Fruit fly (Drosophila melanogaster) whole organism, embryonic: ENCODE data around the gene osp.
"Not testable (repeated sequence)": the region's sequence is repeated elsewhere in the genome, so short reads cannot be mapped to it uniquely, and the experiment has no call there.

ENCODE experiments used
- Adf1 ChIP-seq: fragments of 200-800 bp; sonication (Bioruptor generic); IDR thresholded peaks from 2 replicates; pipeline ENCODE4 v1.3.6; 2022; ENCODE audit warnings: missing biosample characterization, missing genetic modification characterization
- B-H1 ChIP-seq: fragments of 200-800 bp; sonication (Bioruptor generic); IDR thresholded peaks from 3 replicates; pipeline ENCODE4 v1.3.6; 2022; ENCODE audit warnings: missing biosample characterization, missing genetic modification characterization
- CG10654 ChIP-seq: fragments of 200-800 bp; sonication (Bioruptor generic); optimal IDR thresholded peaks from 2 replicates; lab custom pipeline; 2016; ENCODE audit warnings: missing biosample characterization, missing genetic modification characterization
- CG11093 ChIP-seq: fragments of 200-800 bp; sonication (Bioruptor generic); IDR thresholded peaks from 3 replicates; pipeline ENCODE4 v1.3.6; 2022; ENCODE audit warnings: missing biosample characterization, missing genetic modification characterization
- CG11398 ChIP-seq: fragments of 200-800 bp; sonication (Bioruptor generic); optimal IDR thresholded peaks from 2 replicates; lab custom pipeline; 2016; ENCODE audit warnings: missing biosample characterization, missing genetic modification characterization
- CG12236 ChIP-seq: fragments of 200-800 bp; sonication (Bioruptor generic); optimal IDR thresholded peaks from 2 replicates; lab custom pipeline; 2016; ENCODE audit warnings: missing biosample characterization, missing genetic modification characterization
- CG12299 ChIP-seq: fragments of 200-800 bp; sonication (Bioruptor generic); optimal IDR thresholded peaks from 2 replicates; lab custom pipeline; 2018; ENCODE audit warnings: missing biosample characterization, mild to moderate bottlenecking, missing genetic modification characterization
- CG12659 ChIP-seq: fragments of 200-800 bp; sonication (Bioruptor generic); optimal IDR thresholded peaks from 3 replicates; lab custom pipeline; 2017; ENCODE audit warnings: mild to moderate bottlenecking, missing biosample characterization, missing genetic modification reagents, missing genetic modification characterization
- CG12769 ChIP-seq: fragments of 200-800 bp; sonication (Bioruptor generic); optimal IDR thresholded peaks from 2 replicates; lab custom pipeline; 2019; ENCODE audit warnings: missing biosample characterization, mild to moderate bottlenecking, missing genetic modification characterization, moderate library complexity
- CG14860 ChIP-seq: fragments of 200-800 bp; sonication (Bioruptor generic); IDR thresholded peaks from 3 replicates; pipeline ENCODE4 v1.3.6; 2022; ENCODE audit warnings: missing biosample characterization, missing genetic modification characterization; ENCODE audit not compliant: partially characterized antibody
- CG1647 ChIP-seq: fragments of 200-800 bp; sonication (Bioruptor generic); optimal IDR thresholded peaks from 3 replicates; lab custom pipeline; 2016; ENCODE audit warnings: missing biosample characterization, missing genetic modification characterization
- CG1792 ChIP-seq: fragments of 200-800 bp; sonication (Bioruptor generic); optimal IDR thresholded peaks from 2 replicates; lab custom pipeline; 2016; ENCODE audit warnings: missing biosample characterization, missing genetic modification characterization
- CG18262 ChIP-seq: fragments of 200-800 bp; optimal IDR thresholded peaks from 3 replicates; lab custom pipeline; 2019; ENCODE audit warnings: missing biosample characterization, mild to moderate bottlenecking, missing genetic modification characterization, moderate library complexity
- CG2120 ChIP-seq: fragments of 200-800 bp; sonication (Bioruptor generic); optimal IDR thresholded peaks from 3 replicates; lab custom pipeline; 2016; ENCODE audit warnings: missing biosample characterization, missing genetic modification characterization
- CG2678 ChIP-seq: fragments of 200-800 bp; sonication (Bioruptor generic); optimal IDR thresholded peaks from 3 replicates; lab custom pipeline; 2019; ENCODE audit warnings: missing biosample characterization, mild to moderate bottlenecking, missing genetic modification characterization, moderate library complexity
- CG31365 ChIP-seq: fragments of 200-800 bp; sonication (Bioruptor generic); optimal IDR thresholded peaks from 2 replicates; lab custom pipeline; 2018; ENCODE audit warnings: missing biosample characterization, mild to moderate bottlenecking, missing genetic modification characterization
- CG3838 ChIP-seq: fragments of 200-800 bp; sonication (Bioruptor generic); optimal IDR thresholded peaks from 3 replicates; lab custom pipeline; 2016; ENCODE audit warnings: missing biosample characterization, missing genetic modification characterization
- CG6175 ChIP-seq: fragments of 200-800 bp; sonication (Bioruptor generic); IDR thresholded peaks from 3 replicates; pipeline ENCODE4 v1.3.6; 2022; ENCODE audit warnings: missing biosample characterization, missing genetic modification characterization
- CG6272 ChIP-seq: fragments of 200-800 bp; sonication (Bioruptor generic); IDR thresholded peaks from 2 replicates; pipeline ENCODE4 v1.3.6; 2022; ENCODE audit warnings: missing biosample characterization, missing genetic modification characterization
- CG6765 ChIP-seq: fragments of 200-800 bp; sonication (Bioruptor generic); optimal IDR thresholded peaks from 3 replicates; lab custom pipeline; 2017; ENCODE audit warnings: missing biosample characterization, mild to moderate bottlenecking, missing genetic modification characterization
- CG7745 ChIP-seq: fragments of 200-800 bp; sonication (Bioruptor generic); optimal IDR thresholded peaks from 2 replicates; lab custom pipeline; 2018; ENCODE audit warnings: missing biosample characterization, mild to moderate bottlenecking, missing genetic modification characterization, moderate library complexity
- CG8290 ChIP-seq, 3 experiments: fragments of 200-800 bp; sonication (Bioruptor generic); optimal IDR thresholded peaks; 2 replicates each; lab custom pipeline; 2016 to 2019; ENCODE audit warnings: missing biosample characterization in 3 of 3, missing genetic modification characterization in 3 of 3, mild to moderate bottlenecking in 2 of 3, moderate library complexity in 1 of 3
- CG9215 ChIP-seq: fragments of 200-800 bp; sonication (Bioruptor generic); IDR thresholded peaks from 2 replicates; pipeline ENCODE4 v1.3.6; 2022; ENCODE audit warnings: missing biosample characterization, missing genetic modification characterization
- CG9437 ChIP-seq: fragments of 200-800 bp; sonication (Bioruptor generic); optimal IDR thresholded peaks from 2 replicates; lab custom pipeline; 2018; ENCODE audit warnings: missing biosample characterization, mild to moderate bottlenecking, missing genetic modification characterization
- CkIIα-i1 ChIP-seq: fragments of 200-800 bp; sonication (Bioruptor generic); IDR thresholded peaks from 2 replicates; pipeline ENCODE4 v1.3.6; 2022; ENCODE audit warnings: missing biosample characterization, missing genetic modification characterization
- E2f1 ChIP-seq: fragments of 200-800 bp; sonication (Bioruptor generic); IDR thresholded peaks from 2 replicates; pipeline ENCODE4 v1.3.6; 2022; ENCODE audit warnings: missing biosample characterization, missing genetic modification characterization
- Hmr ChIP-seq: fragments of 200-800 bp; sonication (Bioruptor generic); optimal IDR thresholded peaks from 3 replicates; lab custom pipeline; 2017; ENCODE audit warnings: mild to moderate bottlenecking, missing biosample characterization, missing genetic modification reagents, missing genetic modification characterization
- Hr39 ChIP-seq: fragments of >200 bp; optimal IDR thresholded peaks from 2 replicates; lab custom pipeline; 2017
- Lhr ChIP-seq: fragments of 200-800 bp; sonication (Bioruptor generic); optimal IDR thresholded peaks from 3 replicates; lab custom pipeline; 2017; ENCODE audit warnings: mild to moderate bottlenecking, missing biosample characterization, missing genetic modification reagents, missing genetic modification characterization
- Nf-YB ChIP-seq: fragments of 200-800 bp; sonication (Bioruptor generic); optimal IDR thresholded peaks from 3 replicates; lab custom pipeline; 2019; ENCODE audit warnings: missing biosample characterization, mild to moderate bottlenecking, missing genetic modification characterization, moderate library complexity
- Pdp1 ChIP-seq, 2 experiments: fragments of 200-800 bp; sonication (Bioruptor generic); optimal IDR thresholded peaks; 3 replicates each; lab custom pipeline; 2016; ENCODE audit warnings: missing biosample characterization in 2 of 2, missing genetic modification characterization in 2 of 2, mild to moderate bottlenecking in 1 of 2, moderate library complexity in 1 of 2
- Ptx1 ChIP-seq: fragments of 200-800 bp; sonication (Bioruptor generic); IDR thresholded peaks from 2 replicates; pipeline ENCODE4 v1.3.6; 2022; ENCODE audit warnings: missing biosample characterization, missing genetic modification characterization
- Spps ChIP-seq: fragments of 200-800 bp; sonication (Bioruptor generic); optimal IDR thresholded peaks from 2 replicates; lab custom pipeline; 2018; ENCODE audit warnings: missing biosample characterization, mild to moderate bottlenecking, missing genetic modification characterization
- Vsx1 ChIP-seq: fragments of 200-800 bp; sonication (Bioruptor generic); optimal IDR thresholded peaks from 2 replicates; lab custom pipeline; 2017; ENCODE audit warnings: missing biosample characterization, mild to moderate bottlenecking, missing genetic modification characterization, missing genetic modification reagents
- ash1 ChIP-seq: fragments of 200-800 bp; sonication (Bioruptor generic); optimal IDR thresholded peaks from 2 replicates; lab custom pipeline; 2018; ENCODE audit warnings: missing biosample characterization, mild to moderate bottlenecking, missing genetic modification characterization
- ato ChIP-seq: fragments of 200-800 bp; sonication (Bioruptor generic); IDR thresholded peaks from 2 replicates; pipeline ENCODE4 v1.3.6; 2022; ENCODE audit warnings: missing biosample characterization, missing genetic modification characterization; ENCODE audit not compliant: partially characterized antibody
- bsh ChIP-seq, 2 experiments: fragments of 200-800 bp; sonication (Bioruptor generic); optimal IDR thresholded peaks; 2 replicates each; lab custom pipeline; 2017 to 2018; ENCODE audit warnings: mild to moderate bottlenecking in 2 of 2, missing biosample characterization in 2 of 2, missing genetic modification characterization in 2 of 2, moderate library complexity in 1 of 2
- cg ChIP-seq: fragments of 200-800 bp; sonication (Bioruptor generic); optimal IDR thresholded peaks from 3 replicates; lab custom pipeline; 2019; ENCODE audit warnings: missing biosample characterization, mild to moderate bottlenecking, missing genetic modification characterization, moderate library complexity
- chinmo ChIP-seq: fragments of 200-800 bp; sonication (Bioruptor generic); IDR thresholded peaks from 4 replicates; pipeline ENCODE4 v1.3.6; 2022; ENCODE audit warnings: missing biosample characterization, missing genetic modification characterization; ENCODE audit not compliant: partially characterized antibody
- danr ChIP-seq: fragments of 200-800 bp; sonication (Bioruptor generic); IDR thresholded peaks from 2 replicates; pipeline ENCODE4 v1.3.6; 2022; ENCODE audit warnings: missing biosample characterization, missing genetic modification characterization
- emc ChIP-seq: fragments of 200-800 bp; sonication (Bioruptor generic); optimal IDR thresholded peaks from 2 replicates; lab custom pipeline; 2016; ENCODE audit warnings: missing biosample characterization, missing genetic modification characterization
- hth ChIP-seq: fragments of >200 bp; optimal IDR thresholded peaks from 2 replicates; lab custom pipeline; 2017; ENCODE audit warnings: inconsistent platforms
- insv ChIP-seq, 2 experiments: fragments of 200-800 bp; sonication (Bioruptor generic); optimal IDR thresholded peaks; 3 replicates each; lab custom pipeline; 2016 to 2018; ENCODE audit warnings: missing biosample characterization in 2 of 2, missing genetic modification characterization in 2 of 2
- onecut ChIP-seq: fragments of 200-800 bp; sonication (Bioruptor generic); IDR thresholded peaks from 2 replicates; pipeline ENCODE4 v1.3.6; 2022; ENCODE audit warnings: missing biosample characterization, missing genetic modification characterization
- pzg ChIP-seq: fragments of 200-800 bp; sonication (Bioruptor generic); optimal IDR thresholded peaks from 3 replicates; lab custom pipeline; 2018; ENCODE audit warnings: missing biosample characterization, mild to moderate bottlenecking, missing genetic modification characterization, moderate library complexity
- ro ChIP-seq: fragments of 200-800 bp; sonication (Bioruptor generic); IDR thresholded peaks from 2 replicates; pipeline ENCODE4 v1.3.6; 2022; ENCODE audit warnings: missing biosample characterization, missing genetic modification characterization
- unc-4 ChIP-seq: fragments of 200-800 bp; sonication (Bioruptor generic); IDR thresholded peaks from 2 replicates; pipeline ENCODE4 v1.3.6; 2022; ENCODE audit warnings: missing biosample characterization, missing genetic modification characterization; ENCODE audit not compliant: partially characterized antibody
- z ChIP-seq: fragments of 200-800 bp; sonication (Bioruptor generic); IDR thresholded peaks from 3 replicates; pipeline ENCODE4 v1.3.6; 2022; ENCODE audit warnings: missing biosample characterization, missing genetic modification characterization

osp gene

DNA sequence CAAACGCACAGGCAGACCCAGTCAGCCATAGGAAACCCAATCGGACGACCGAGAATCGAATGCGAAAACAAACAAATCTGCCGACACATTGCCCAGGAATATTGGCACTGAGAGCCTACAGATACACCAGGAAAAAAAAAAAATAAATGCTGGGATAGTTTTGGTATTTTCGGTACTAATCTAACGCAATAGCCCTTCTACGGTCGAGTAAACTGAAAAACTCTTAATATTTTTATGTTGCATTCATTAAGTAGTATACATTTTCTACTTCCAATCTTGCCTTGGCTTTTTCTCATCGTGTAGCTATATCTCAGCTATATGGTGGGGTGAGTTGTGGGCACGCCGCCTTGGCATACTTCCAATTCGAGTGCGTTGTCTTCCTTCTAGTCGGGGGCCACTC, 69.5 kb downstream of the osp start (continued):
- TF ChIP-seq Adf1: no peak
- TF ChIP-seq CG3838: no peak
- no peak for TF ChIP-seq CG12236
- TF ChIP-seq bsh (GFP tag; optimal IDR thresholded peaks at IDR 0.05; lab: Kevin White, UChicago): peak in 1 of 2 experiments; percentile 18
- TF ChIP-seq CG2120 (GFP tag; lab: Kevin White, UChicago): peak; percentile 41
- 0 out of 2 replicates have a peak, but pooled peaks have one; percentile 19 for TF ChIP-seq danr (GFP tag; lab: Robert Waterston, UW)
- TF ChIP-seq ro (GFP tag; lab: Robert Waterston, UW): no peak
- peak; percentile 68 for TF ChIP-seq Ptx1 (GFP tag; lab: Robert Waterston, UW)
- no peak for TF ChIP-seq Spps (tag; lab: Kevin White, UChicago)
- no peak for TF ChIP-seq z
- no peak for TF ChIP-seq CG14860 (GFP tag; lab: Robert Waterston, UW)
- peak; percentile 35 for TF ChIP-seq onecut (GFP tag; lab: Robert Waterston, UW)
- peak; percentile 47 for TF ChIP-seq CG2678 (tag; lab: Kevin White, UChicago)
- no peak for TF ChIP-seq CG12659 (GFP tag; lab: Kevin White, UChicago)
- peak; percentile 24; the same call in 1 of the 2 replicates for TF ChIP-seq E2f1 (GFP tag; lab: Robert Waterston, UW)
- TF ChIP-seq B-H1 (GFP tag; lab: Robert Waterston, UW): no peak
- TF ChIP-seq CG6272 (GFP tag; lab: Robert Waterston, UW): no peak
- TF ChIP-seq CkIIα-i1 (GFP tag; lab: Robert Waterston, UW): no peak
- peak; percentile 9 for TF ChIP-seq CG1792
- no peak for TF ChIP-seq ash1 (GFP tag; lab: Kevin White, UChicago)

DNA sequence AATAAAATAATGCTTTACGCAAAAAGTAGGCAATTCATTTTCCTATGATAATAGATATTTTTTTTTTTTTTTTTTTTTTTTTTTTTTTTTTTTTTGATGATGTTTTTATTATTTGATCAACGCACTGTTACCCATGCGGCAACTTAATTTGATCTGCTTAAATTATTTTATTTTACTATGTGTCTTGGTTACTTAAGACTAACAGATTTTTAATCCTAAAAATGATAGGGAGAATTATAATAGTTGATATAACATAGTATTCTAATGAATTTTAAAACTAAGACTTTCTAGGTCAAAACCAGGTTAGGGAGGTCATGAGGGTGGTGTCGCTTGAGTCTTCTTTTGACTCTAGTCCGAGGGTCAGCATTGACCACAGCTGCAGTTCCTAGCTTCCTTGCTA, 70.3 kb downstream of the osp start:
- peak; percentile 18 for TF ChIP-seq CG12769 (tag; lab: Kevin White, UChicago)
- 0 out of 4 replicates have a peak, but pooled peaks have one; percentile 12 for TF ChIP-seq chinmo (GFP tag; lab: Robert Waterston, UW)
- TF ChIP-seq CG9437 (GFP tag; lab: Kevin White, UChicago): peak; percentile 55
- peak; percentile 15 for TF ChIP-seq CG7745 (tag; lab: Kevin White, UChicago)
- not testable (repeated sequence) for TF ChIP-seq CG8290 (GFP tag; optimal IDR thresholded peaks at IDR 0.05; lab: Kevin White, UChicago)
- TF ChIP-seq CG8290 (tag; optimal IDR thresholded peaks at IDR 0.05; lab: Kevin White, UChicago): peak in 1 of 2 experiments; percentile 22
- peak in 1 of 2 experiments; percentile 44 for TF ChIP-seq Pdp1 (GFP tag; optimal IDR thresholded peaks at IDR 0.05; lab: Kevin White, UChicago)

dm6 chr2L:14615749-14616348, 73.3 kb downstream of the osp start:
- TF ChIP-seq Nf-YB (GFP tag; lab: Kevin White, UChicago) (peak; percentile 36), CG18262 (tag; lab: Kevin White, UChicago) (no peak), CG10654 (GFP tag; lab: Kevin White, UChicago) (no peak), emc (no peak), CG31365 (tag; lab: Kevin White, UChicago) (no peak), CG9215 (GFP tag; lab: Robert Waterston, UW) (no peak), cg (GFP tag; lab: Kevin White, UChicago) (peak; percentile 23), hth (lab: Kevin White, UChicago) (no peak), CG1647 (no peak), Pdp1 (GFP tag; optimal IDR thresholded peaks at IDR 0.05; lab: Kevin White, UChicago) (peak in 1 of 2 experiments; percentile 79), Hr39 (lab: Kevin White, UChicago) (no peak), insv (GFP tag; optimal IDR thresholded peaks at IDR 0.05; lab: Kevin White, UChicago) (no peak), CG6765 (GFP tag; lab: Kevin White, UChicago) (peak; percentile 43), pzg (GFP tag; lab: Kevin White, UChicago) (no peak), CG11093 (no peak), Vsx1 (peak; percentile 13), CG11398 (GFP tag; lab: Kevin White, UChicago) (no peak), unc-4 (no peak), Lhr (GFP tag; lab: Kevin White, UChicago) (no peak), CG12299 (tag; lab: Kevin White, UChicago) (peak; percentile 21), Hmr (GFP tag; lab: Kevin White, UChicago) (peak; percentile 55), CG6175 (GFP tag; lab: Robert Waterston, UW) (no peak), ato (GFP tag; lab: Robert Waterston, UW) (no peak)
